Fruit fly (Drosophila melanogaster) whole organism, embryonic: ENCODE measurements around the gene Orct2.

Experiments
- B-H1 ChIP-seq: fragments of 200-800 bp; sonication (Bioruptor generic); IDR thresholded peaks from 3 replicates; pipeline ENCODE4 v1.3.6; 2022; ENCODE audit warnings: missing biosample characterization, missing genetic modification characterization
- BEAF-32 ChIP-seq: fragments of 200-800 bp; sonication (Bioruptor generic); optimal IDR thresholded peaks from 3 replicates; lab custom pipeline; 2017; ENCODE audit warnings: missing biosample characterization, missing genetic modification characterization, mild to moderate bottlenecking, moderate library complexity, missing genetic modification reagents
- Blimp-1 ChIP-seq: fragments of 200-800 bp; sonication (Bioruptor generic); optimal IDR thresholded peaks from 3 replicates; lab custom pipeline; 2018; ENCODE audit warnings: missing biosample characterization, missing genetic modification characterization, mild to moderate bottlenecking, moderate library complexity, missing genetic modification reagents
- CG10654 ChIP-seq: fragments of 200-800 bp; sonication (Bioruptor generic); optimal IDR thresholded peaks from 2 replicates; lab custom pipeline; 2016; ENCODE audit warnings: missing biosample characterization, missing genetic modification characterization
- CG10979 ChIP-seq: fragments of 200-800 bp; sonication (Bioruptor generic); optimal IDR thresholded peaks from 2 replicates; lab custom pipeline; 2018; ENCODE audit warnings: missing biosample characterization, mild to moderate bottlenecking, missing genetic modification characterization, moderate library complexity
- CG11398 ChIP-seq: fragments of 200-800 bp; sonication (Bioruptor generic); optimal IDR thresholded peaks from 2 replicates; lab custom pipeline; 2016; ENCODE audit warnings: missing biosample characterization, missing genetic modification characterization
- CG11504 ChIP-seq: fragments of 200-800 bp; sonication (Bioruptor generic); optimal IDR thresholded peaks from 3 replicates; lab custom pipeline; 2019; ENCODE audit warnings: missing biosample characterization, mild to moderate bottlenecking, missing genetic modification characterization, moderate library complexity
- CG11723 ChIP-seq: fragments of 200-800 bp; sonication (Bioruptor generic); optimal IDR thresholded peaks from 2 replicates; lab custom pipeline; 2017; ENCODE audit warnings: missing biosample characterization, mild to moderate bottlenecking, missing genetic modification characterization
- CG12071 ChIP-seq: fragments of 200-800 bp; sonication (Bioruptor generic); optimal IDR thresholded peaks from 3 replicates; lab custom pipeline; 2018; ENCODE audit warnings: missing biosample characterization, mild to moderate bottlenecking, missing genetic modification characterization
- CG13296 ChIP-seq: fragments of 200-800 bp; sonication (Bioruptor generic); optimal IDR thresholded peaks from 3 replicates; lab custom pipeline; 2018; ENCODE audit warnings: missing biosample characterization, mild to moderate bottlenecking, missing genetic modification characterization
- CG13424 ChIP-seq: fragments of 200-800 bp; sonication (Bioruptor generic); optimal IDR thresholded peaks from 2 replicates; lab custom pipeline; 2019; ENCODE audit warnings: missing biosample characterization, mild to moderate bottlenecking, missing genetic modification characterization, moderate library complexity
- CG17802 ChIP-seq: fragments of 200-800 bp; sonication (Bioruptor generic); optimal IDR thresholded peaks from 2 replicates; lab custom pipeline; 2018; ENCODE audit warnings: missing biosample characterization, mild to moderate bottlenecking, missing genetic modification characterization, moderate library complexity
- CG1792 ChIP-seq: fragments of 200-800 bp; sonication (Bioruptor generic); optimal IDR thresholded peaks from 2 replicates; lab custom pipeline; 2016; ENCODE audit warnings: missing biosample characterization, missing genetic modification characterization
- CG2875 ChIP-seq: fragments of 200-800 bp; sonication (Bioruptor generic); optimal IDR thresholded peaks from 2 replicates; lab custom pipeline; 2017; ENCODE audit warnings: missing biosample characterization, mild to moderate bottlenecking, missing genetic modification characterization, missing genetic modification reagents
- CG4854 ChIP-seq: fragments of 200-800 bp; sonication (Bioruptor generic); optimal IDR thresholded peaks from 2 replicates; lab custom pipeline; 2016; ENCODE audit warnings: missing biosample characterization, missing genetic modification characterization, inconsistent platforms
- CG6272 ChIP-seq: fragments of 200-800 bp; sonication (Bioruptor generic); IDR thresholded peaks from 2 replicates; pipeline ENCODE4 v1.3.6; 2022; ENCODE audit warnings: missing biosample characterization, missing genetic modification characterization
- CG7556 ChIP-seq: fragments of 200-800 bp; sonication (Bioruptor generic); optimal IDR thresholded peaks from 2 replicates; lab custom pipeline; 2017; ENCODE audit warnings: missing biosample characterization, mild to moderate bottlenecking, missing genetic modification characterization
- CG7928 ChIP-seq: fragments of 200-800 bp; sonication (Bioruptor generic); optimal IDR thresholded peaks from 2 replicates; lab custom pipeline; 2017; ENCODE audit warnings: missing biosample characterization, mild to moderate bottlenecking, missing genetic modification characterization
- CG7963 ChIP-seq: fragments of 200-800 bp; sonication (Bioruptor generic); IDR thresholded peaks from 3 replicates; pipeline ENCODE4 v1.3.6; 2022; ENCODE audit warnings: missing biosample characterization, missing genetic modification characterization; ENCODE audit not compliant: partially characterized antibody
- CG8281 ChIP-seq: fragments of 200-800 bp; sonication (Bioruptor generic); optimal IDR thresholded peaks from 2 replicates; lab custom pipeline; 2018; ENCODE audit warnings: missing biosample characterization, mild to moderate bottlenecking, missing genetic modification characterization, moderate library complexity
- CG8924 ChIP-seq: fragments of 200-800 bp; optimal IDR thresholded peaks from 3 replicates; lab custom pipeline; 2019; ENCODE audit warnings: missing biosample characterization, mild to moderate bottlenecking, missing genetic modification characterization, moderate library complexity
- CkIIα-i1 ChIP-seq: fragments of 200-800 bp; sonication (Bioruptor generic); IDR thresholded peaks from 2 replicates; pipeline ENCODE4 v1.3.6; 2022; ENCODE audit warnings: missing biosample characterization, missing genetic modification characterization
- CrebB ChIP-seq: fragments of 200-800 bp; sonication (Bioruptor generic); optimal IDR thresholded peaks from 3 replicates; lab custom pipeline; 2018; ENCODE audit warnings: missing biosample characterization, mild to moderate bottlenecking, missing genetic modification characterization
- D19A ChIP-seq: fragments of 200-800 bp; optimal IDR thresholded peaks from 3 replicates; lab custom pipeline; 2019; ENCODE audit warnings: missing biosample characterization, mild to moderate bottlenecking, missing genetic modification characterization, moderate library complexity
- Dip3 ChIP-seq: fragments of 200-800 bp; sonication (Bioruptor generic); optimal IDR thresholded peaks from 3 replicates; lab custom pipeline; 2016; ENCODE audit warnings: missing biosample characterization, missing genetic modification characterization
- Ets65A ChIP-seq: fragments of 200-800 bp; sonication (Bioruptor generic); peaks from one replicate; lab custom pipeline; 2016; ENCODE audit warnings: missing biosample characterization, missing genetic modification characterization
- H15 ChIP-seq: fragments of 200-800 bp; sonication (Bioruptor generic); IDR thresholded peaks from 3 replicates; pipeline ENCODE4 v1.3.6; 2022; ENCODE audit warnings: missing biosample characterization, missing genetic modification characterization
- HLH3B ChIP-seq: fragments of 200-800 bp; sonication (Bioruptor generic); IDR thresholded peaks from 2 replicates; pipeline ENCODE4 v1.3.6; 2022; ENCODE audit warnings: missing biosample characterization, missing genetic modification characterization
- Hmr ChIP-seq: fragments of 200-800 bp; sonication (Bioruptor generic); optimal IDR thresholded peaks from 3 replicates; lab custom pipeline; 2017; ENCODE audit warnings: mild to moderate bottlenecking, missing biosample characterization, missing genetic modification reagents, missing genetic modification characterization
- ap ChIP-seq: fragments of 200-800 bp; sonication (Bioruptor generic); IDR thresholded peaks from 2 replicates; pipeline ENCODE4 v1.3.6; 2022; ENCODE audit warnings: missing biosample characterization, missing genetic modification characterization
- az2 ChIP-seq: fragments of 200-800 bp; sonication (Bioruptor generic); optimal IDR thresholded peaks from 3 replicates; lab custom pipeline; 2016; ENCODE audit warnings: missing biosample characterization, missing genetic modification characterization
- chif ChIP-seq, 2 experiments: fragments of 200-800 bp; sonication (Bioruptor generic); optimal IDR thresholded peaks; 3 replicates each; lab custom pipeline; 2016; ENCODE audit warnings: missing biosample characterization in 2 of 2, missing genetic modification characterization in 2 of 2
- crol ChIP-seq: fragments of 200-800 bp; sonication (Bioruptor generic); IDR thresholded peaks from 2 replicates; pipeline ENCODE4 v1.3.6; 2022; ENCODE audit warnings: missing biosample characterization, missing genetic modification characterization
- danr ChIP-seq: fragments of 200-800 bp; sonication (Bioruptor generic); IDR thresholded peaks from 2 replicates; pipeline ENCODE4 v1.3.6; 2022; ENCODE audit warnings: missing biosample characterization, missing genetic modification characterization
- dysf ChIP-seq: fragments of 200-800 bp; sonication (Bioruptor generic); IDR thresholded peaks from 3 replicates; pipeline ENCODE4 v1.3.6; 2022; ENCODE audit warnings: missing biosample characterization, missing genetic modification characterization
- fru ChIP-seq: fragments of >200 bp; optimal IDR thresholded peaks from 2 replicates; lab custom pipeline; 2017
- gcm2 ChIP-seq: fragments of 200-800 bp; sonication (Bioruptor generic); optimal IDR thresholded peaks from 2 replicates; lab custom pipeline; 2016; ENCODE audit warnings: missing biosample characterization, missing genetic modification characterization
- gro ChIP-seq: fragments of 200-800 bp; sonication (Bioruptor generic); optimal IDR thresholded peaks from 2 replicates; lab custom pipeline; 2016; ENCODE audit warnings: missing biosample characterization, missing genetic modification characterization
- hb ChIP-seq: fragments of 200-800 bp; sonication (Bioruptor generic); IDR thresholded peaks from 3 replicates; pipeline ENCODE4 v1.3.6; 2022; ENCODE audit warnings: missing biosample characterization, missing genetic modification characterization; ENCODE audit not compliant: partially characterized antibody
- ind ChIP-seq: fragments of 200-800 bp; sonication (Bioruptor generic); optimal IDR thresholded peaks from 3 replicates; lab custom pipeline; 2016; ENCODE audit warnings: missing biosample characterization, missing genetic modification characterization
- lab ChIP-seq: fragments of 200-800 bp; sonication (Bioruptor generic); optimal IDR thresholded peaks from 3 replicates; lab custom pipeline; 2017; ENCODE audit warnings: missing biosample characterization, missing genetic modification characterization, mild to moderate bottlenecking, moderate library complexity, missing genetic modification reagents
- maf-S ChIP-seq: fragments of 200-800 bp; sonication (Bioruptor generic); optimal IDR thresholded peaks from 2 replicates; lab custom pipeline; 2016; ENCODE audit warnings: missing biosample characterization, missing genetic modification characterization
- peb ChIP-seq: fragments of 200-800 bp; sonication (Bioruptor generic); IDR thresholded peaks from 2 replicates; pipeline ENCODE4 v1.3.6; 2022; ENCODE audit warnings: missing biosample characterization, missing genetic modification characterization
- pfk ChIP-seq: fragments of 200-800 bp; sonication (Bioruptor generic); optimal IDR thresholded peaks from 2 replicates; lab custom pipeline; 2018; ENCODE audit warnings: missing biosample characterization, mild to moderate bottlenecking, missing genetic modification characterization, moderate library complexity
- scrt ChIP-seq: fragments of 200-800 bp; sonication (Bioruptor generic); optimal IDR thresholded peaks from 2 replicates; lab custom pipeline; 2018; ENCODE audit warnings: missing biosample characterization, mild to moderate bottlenecking, missing genetic modification characterization, moderate library complexity
- sim ChIP-seq: fragments of 200-800 bp; sonication (Bioruptor generic); IDR thresholded peaks from 2 replicates; pipeline ENCODE4 v1.3.6; 2022; ENCODE audit warnings: missing biosample characterization, missing genetic modification characterization
- slou ChIP-seq: fragments of 200-800 bp; sonication (Bioruptor generic); optimal IDR thresholded peaks from 3 replicates; lab custom pipeline; 2016; ENCODE audit warnings: missing biosample characterization, missing genetic modification characterization
- sr ChIP-seq: fragments of 200-800 bp; sonication (Bioruptor generic); IDR thresholded peaks from 3 replicates; pipeline ENCODE4 v1.3.6; 2022; ENCODE audit warnings: missing biosample characterization, missing genetic modification characterization
- stc ChIP-seq: fragments of 200-800 bp; sonication (Bioruptor generic); IDR thresholded peaks from 2 replicates; pipeline ENCODE4 v1.3.6; 2022; ENCODE audit warnings: missing biosample characterization, missing genetic modification characterization
- tap ChIP-seq: fragments of 200-800 bp; optimal IDR thresholded peaks from 3 replicates; lab custom pipeline; 2019; ENCODE audit warnings: missing biosample characterization, mild to moderate bottlenecking, missing genetic modification characterization, moderate library complexity
- trh ChIP-seq: fragments of 200-800 bp; sonication (Bioruptor generic); optimal IDR thresholded peaks from 2 replicates; lab custom pipeline; 2016; ENCODE audit warnings: missing biosample characterization, missing genetic modification characterization
- yki ChIP-seq: fragments of >200 bp; optimal IDR thresholded peaks from 3 replicates; lab custom pipeline; 2018
- z ChIP-seq: fragments of 200-800 bp; sonication (Bioruptor generic); IDR thresholded peaks from 3 replicates; pipeline ENCODE4 v1.3.6; 2022; ENCODE audit warnings: missing biosample characterization, missing genetic modification characterization

Gene Orct2

DNA sequence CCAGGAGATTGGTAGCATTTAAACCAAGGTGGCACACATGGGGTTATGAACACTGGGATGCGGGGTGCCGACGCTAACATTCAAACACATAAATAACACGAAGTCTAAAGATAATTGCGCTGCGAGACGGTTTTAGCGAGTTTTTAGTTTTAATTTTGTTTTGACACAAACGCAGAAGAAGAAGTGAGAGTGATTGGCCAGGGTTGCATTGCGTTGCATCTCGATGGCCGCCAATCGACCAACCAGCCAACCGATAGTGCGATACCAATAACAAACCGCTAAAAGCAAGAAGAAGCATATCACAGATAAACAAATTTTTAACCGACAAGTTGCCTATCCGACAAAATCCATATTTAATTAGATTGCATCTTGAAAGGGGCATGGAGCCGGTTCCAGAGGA lies 46.1 kb upstream of the Orct2 start, which contains the start of the genes Spps and CG13609 (continued):
- no peak for TF ChIP-seq sim (GFP tag; lab: Robert Waterston, UW)
- TF ChIP-seq chif (GFP tag; optimal IDR thresholded peaks at IDR 0.05; lab: Kevin White, UChicago): no peak
- no peak for TF ChIP-seq HLH3B (GFP tag; lab: Robert Waterston, UW)
- TF ChIP-seq tap: no peak
- TF ChIP-seq CG11723 (GFP tag; lab: Kevin White, UChicago): no peak
- TF ChIP-seq sr (GFP tag; lab: Robert Waterston, UW): peak; percentile 9; the same call in 1 of the 3 replicates
- no peak for TF ChIP-seq dysf (GFP tag; lab: Robert Waterston, UW)
- TF ChIP-seq z (GFP tag; lab: Robert Waterston, UW): no peak
- TF ChIP-seq CG7556 (GFP tag; lab: Kevin White, UChicago): no peak
- peak; percentile 92 for TF ChIP-seq BEAF-32
- no peak for TF ChIP-seq pfk (GFP tag; lab: Kevin White, UChicago)
- no peak for TF ChIP-seq trh (GFP tag; lab: Kevin White, UChicago)
- TF ChIP-seq CG4854: no peak
- no peak for TF ChIP-seq CG1792
- TF ChIP-seq ind (GFP tag; lab: Kevin White, UChicago): no peak
- no peak for TF ChIP-seq fru (lab: Kevin White, UChicago)
- no peak for TF ChIP-seq yki (lab: Kevin White, UChicago)
- TF ChIP-seq CG13424 (tag; lab: Kevin White, UChicago): no peak
- peak; percentile 57 for TF ChIP-seq CG8924 (tag; lab: Kevin White, UChicago)
- TF ChIP-seq CG13296 (GFP tag; lab: Kevin White, UChicago): no peak
- no peak for TF ChIP-seq danr (GFP tag; lab: Robert Waterston, UW)
- TF ChIP-seq ap (GFP tag; lab: Robert Waterston, UW): no peak
- TF ChIP-seq az2 (GFP tag; lab: Kevin White, UChicago): no peak
- TF ChIP-seq CG17802: no peak
- TF ChIP-seq CG6272 (GFP tag; lab: Robert Waterston, UW): peak; percentile 36
- no peak for TF ChIP-seq D19A (tag; lab: Kevin White, UChicago)
- no peak for TF ChIP-seq lab
- TF ChIP-seq CG10979 (tag; lab: Kevin White, UChicago): no peak
- TF ChIP-seq gro (GFP tag; lab: Kevin White, UChicago): peak; percentile 44
- peak; percentile 74 for TF ChIP-seq CG7928 (GFP tag; lab: Kevin White, UChicago)
- TF ChIP-seq CG11398 (GFP tag; lab: Kevin White, UChicago): no peak
- no peak for TF ChIP-seq CG10654 (GFP tag; lab: Kevin White, UChicago)
- peak; percentile 40 for TF ChIP-seq CrebB (tag; lab: Kevin White, UChicago)
- no peak for TF ChIP-seq CG8281
- no peak for TF ChIP-seq Hmr (GFP tag; lab: Kevin White, UChicago)
- no peak for TF ChIP-seq slou (GFP tag; lab: Kevin White, UChicago)
- TF ChIP-seq CkIIα-i1: no peak
- no peak for TF ChIP-seq CG12071
- no peak for TF ChIP-seq stc (GFP tag; lab: Robert Waterston, UW)
- TF ChIP-seq Dip3 (GFP tag; lab: Kevin White, UChicago): no peak
- TF ChIP-seq crol (GFP tag; lab: Robert Waterston, UW): no peak
- TF ChIP-seq CG11504 (tag; lab: Kevin White, UChicago): no peak
- TF ChIP-seq B-H1 (GFP tag; lab: Robert Waterston, UW): no peak
- no peak for TF ChIP-seq CG2875
- TF ChIP-seq Ets65A (GFP tag; lab: Kevin White, UChicago): peak; percentile 78
- TF ChIP-seq peb (GFP tag; lab: Robert Waterston, UW): no peak
- TF ChIP-seq maf-S (GFP tag; lab: Kevin White, UChicago): no peak
- no peak for TF ChIP-seq scrt (GFP tag; lab: Kevin White, UChicago)
- no peak for TF ChIP-seq gcm2
- TF ChIP-seq H15 (GFP tag; lab: Robert Waterston, UW): no peak
- peak; percentile 98 for TF ChIP-seq CG7963
- peak; percentile 97 for TF ChIP-seq Blimp-1
- TF ChIP-seq hb (GFP tag; lab: Robert Waterston, UW): peak; percentile 95
